Worm (Caenorhabditis elegans) whole organism, young adult: ENCODE data around the gene srh-289.

Experiments used
- F37B4.10 ChIP-seq: fragments of 200-800 bp; sonication (Bioruptor generic); IDR thresholded peaks from 2 replicates; pipeline ENCODE4 v1.3.6; 2022; ENCODE audit warnings: missing genetic modification characterization, missing compliant biosample characterization
- attf-5 ChIP-seq: fragments of 200-800 bp; sonication (Bioruptor generic); optimal IDR thresholded peaks from 2 replicates; lab custom pipeline; 2018; ENCODE audit warnings: mild to moderate bottlenecking, missing genetic modification characterization, missing compliant biosample characterization
- hlh-12 ChIP-seq: sonication (generic microtip); optimal IDR thresholded peaks from 2 replicates; lab custom pipeline; 2016; ENCODE audit warnings: missing genetic modification characterization, missing compliant biosample characterization
- ztf-18 ChIP-seq: sonication (generic microtip); optimal IDR thresholded peaks from 2 replicates; lab custom pipeline; 2016; ENCODE audit warnings: missing genotype, mild to moderate bottlenecking, missing genetic modification characterization, missing compliant biosample characterization

- TF ChIP-seq hlh-12: no peak
- TF ChIP-seq ztf-18: no peak
- no peak for TF ChIP-seq F37B4.10 (GFP tag; lab: Robert Waterston, UW)
- TF ChIP-seq attf-5 (GFP tag; lab: Kevin White, UChicago): no peak
Observed at ce11 chrV:17824610-17825009, 30.7 kb upstream of the srh-289 start, which contains the start of gene srh-301.
